Fruit fly (Drosophila melanogaster) whole organism, embryonic: Measurements from ENCODE around the gene CG12948.

Experiments used
- Aef1 ChIP-seq: fragments of 200-800 bp; sonication (Bioruptor generic); IDR thresholded peaks from 3 replicates; pipeline ENCODE4 v1.3.6; 2022; ENCODE audit warnings: missing biosample characterization, missing genetic modification characterization
- Asciz ChIP-seq: fragments of 200-800 bp; sonication (Bioruptor generic); optimal IDR thresholded peaks from 2 replicates; lab custom pipeline; 2017; ENCODE audit warnings: missing biosample characterization, mild to moderate bottlenecking, missing genetic modification characterization, missing genetic modification reagents
- Awh ChIP-seq: fragments of 200-800 bp; sonication (Bioruptor generic); IDR thresholded peaks from 2 replicates; pipeline ENCODE4, ENCODE4 v1.3.6; 2022; ENCODE audit warnings: missing biosample characterization, missing genetic modification characterization
- CG10565 ChIP-seq: fragments of 200-800 bp; sonication (Bioruptor generic); optimal IDR thresholded peaks from 3 replicates; lab custom pipeline; 2016; ENCODE audit warnings: missing biosample characterization, mild to moderate bottlenecking, missing genetic modification characterization
- CG12942 ChIP-seq: fragments of 200-800 bp; sonication (Bioruptor generic); optimal IDR thresholded peaks from 3 replicates; lab custom pipeline; 2016; ENCODE audit warnings: missing biosample characterization, missing genetic modification characterization
- CG15601 ChIP-seq: fragments of 200-800 bp; sonication (Bioruptor generic); optimal IDR thresholded peaks from 3 replicates; lab custom pipeline; 2019; ENCODE audit warnings: missing biosample characterization, mild to moderate bottlenecking, missing genetic modification characterization, moderate library complexity
- CG1602 ChIP-seq: fragments of 200-800 bp; sonication (Bioruptor generic); optimal IDR thresholded peaks from 3 replicates; lab custom pipeline; 2016; ENCODE audit warnings: missing biosample characterization, missing genetic modification characterization
- CG1792 ChIP-seq: fragments of 200-800 bp; sonication (Bioruptor generic); optimal IDR thresholded peaks from 2 replicates; lab custom pipeline; 2016; ENCODE audit warnings: missing biosample characterization, missing genetic modification characterization
- CG2129 ChIP-seq: fragments of 200-800 bp; sonication (Bioruptor generic); IDR thresholded peaks from 2 replicates; pipeline ENCODE4 v1.3.6; 2022; ENCODE audit warnings: missing biosample characterization, missing genetic modification characterization; ENCODE audit not compliant: partially characterized antibody
- CG2875 ChIP-seq: fragments of 200-800 bp; sonication (Bioruptor generic); optimal IDR thresholded peaks from 2 replicates; lab custom pipeline; 2017; ENCODE audit warnings: missing biosample characterization, mild to moderate bottlenecking, missing genetic modification characterization, missing genetic modification reagents
- CG3163 ChIP-seq: fragments of 200-800 bp; sonication (Bioruptor generic); optimal IDR thresholded peaks from 3 replicates; lab custom pipeline; 2016; ENCODE audit warnings: missing biosample characterization, missing genetic modification characterization
- CG3281 ChIP-seq: fragments of 200-800 bp; sonication (Bioruptor generic); optimal IDR thresholded peaks from 3 replicates; lab custom pipeline; 2017; ENCODE audit warnings: missing biosample characterization, mild to moderate bottlenecking, missing genetic modification characterization
- CG6175 ChIP-seq: fragments of 200-800 bp; sonication (Bioruptor generic); IDR thresholded peaks from 3 replicates; pipeline ENCODE4 v1.3.6; 2022; ENCODE audit warnings: missing biosample characterization, missing genetic modification characterization
- CG6254 ChIP-seq: fragments of 200-800 bp; sonication (Bioruptor generic); optimal IDR thresholded peaks from 3 replicates; lab custom pipeline; 2017; ENCODE audit warnings: mild to moderate bottlenecking, missing biosample characterization, missing genetic modification reagents, missing genetic modification characterization
- CG8359 ChIP-seq: fragments of 200-800 bp; sonication (Bioruptor generic); optimal IDR thresholded peaks from 2 replicates; lab custom pipeline; 2017; ENCODE audit warnings: missing biosample characterization, mild to moderate bottlenecking, missing genetic modification characterization, borderline replicate concordance
- CG9876 ChIP-seq: fragments of 200-800 bp; sonication (Bioruptor generic); optimal IDR thresholded peaks from 2 replicates; lab custom pipeline; 2016; ENCODE audit warnings: missing biosample characterization, missing genetic modification characterization
- Deaf1 ChIP-seq: fragments of 200-800 bp; optimal IDR thresholded peaks from 3 replicates; lab custom pipeline; 2019; ENCODE audit warnings: missing biosample characterization, mild to moderate bottlenecking, missing genetic modification characterization, moderate library complexity
- ERR ChIP-seq: fragments of 200-800 bp; sonication (Bioruptor generic); optimal IDR thresholded peaks from 2 replicates; lab custom pipeline; 2016; ENCODE audit warnings: missing biosample characterization, missing genetic modification characterization
- HmgZ ChIP-seq: fragments of 200-800 bp; sonication (Bioruptor generic); optimal IDR thresholded peaks from 2 replicates; lab custom pipeline; 2018; ENCODE audit warnings: missing biosample characterization, mild to moderate bottlenecking, missing genetic modification characterization
- Jarid2 ChIP-seq: fragments of 200-800 bp; sonication (Bioruptor generic); optimal IDR thresholded peaks from 3 replicates; lab custom pipeline; 2017; ENCODE audit warnings: mild to moderate bottlenecking, missing biosample characterization, missing genetic modification reagents, missing genetic modification characterization
- Kr ChIP-seq: fragments of 200-800 bp; sonication (Bioruptor generic); optimal IDR thresholded peaks from 2 replicates; lab custom pipeline; 2017; ENCODE audit warnings: missing biosample characterization, mild to moderate bottlenecking, missing genetic modification characterization
- MTF-1 ChIP-seq: fragments of 200-800 bp; sonication (Bioruptor generic); optimal IDR thresholded peaks from 2 replicates; lab custom pipeline; 2018; ENCODE audit warnings: missing biosample characterization, mild to moderate bottlenecking, missing genetic modification characterization, borderline replicate concordance
- NFAT ChIP-seq: fragments of 200-800 bp; sonication (Bioruptor generic); IDR thresholded peaks from 2 replicates; pipeline ENCODE4 v1.3.6; 2022; ENCODE audit warnings: missing biosample characterization, missing genetic modification characterization
- Pdp1 ChIP-seq, 2 experiments: fragments of 200-800 bp; sonication (Bioruptor generic); optimal IDR thresholded peaks; 3 replicates each; lab custom pipeline; 2016; ENCODE audit warnings: missing biosample characterization in 2 of 2, missing genetic modification characterization in 2 of 2, mild to moderate bottlenecking in 1 of 2, moderate library complexity in 1 of 2
- Sry-δ ChIP-seq: fragments of 200-800 bp; sonication (Bioruptor generic); optimal IDR thresholded peaks from 2 replicates; lab custom pipeline; 2016; ENCODE audit warnings: missing biosample characterization, missing genetic modification characterization
- Ssrp ChIP-seq: fragments of 200-800 bp; sonication (Bioruptor generic); optimal IDR thresholded peaks from 2 replicates; lab custom pipeline; 2018; ENCODE audit warnings: missing biosample characterization, mild to moderate bottlenecking, missing genetic modification characterization, moderate library complexity
- TFAM ChIP-seq: fragments of 200-800 bp; sonication (Bioruptor generic); optimal IDR thresholded peaks from 2 replicates; lab custom pipeline; 2017; ENCODE audit warnings: missing biosample characterization, missing genetic modification characterization, inconsistent platforms
- Xrp1 ChIP-seq: fragments of 200-800 bp; sonication (Bioruptor generic); IDR thresholded peaks from 2 replicates; pipeline ENCODE4 v1.3.6; 2022; ENCODE audit warnings: missing biosample characterization, missing genetic modification characterization
- abd-A ChIP-seq: fragments of 200-800 bp; sonication (Bioruptor generic); optimal IDR thresholded peaks from 3 replicates; lab custom pipeline; 2019; ENCODE audit warnings: missing biosample characterization, mild to moderate bottlenecking, missing genetic modification characterization, moderate library complexity
- amos ChIP-seq: fragments of 200-800 bp; sonication (Bioruptor generic); IDR thresholded peaks from 2 replicates; pipeline ENCODE4 v1.3.6; 2022; ENCODE audit warnings: missing biosample characterization, missing genetic modification characterization; ENCODE audit not compliant: partially characterized antibody
- az2 ChIP-seq: fragments of 200-800 bp; sonication (Bioruptor generic); optimal IDR thresholded peaks from 3 replicates; lab custom pipeline; 2016; ENCODE audit warnings: missing biosample characterization, missing genetic modification characterization
- bigmax ChIP-seq: fragments of 200-800 bp; sonication (Bioruptor generic); optimal IDR thresholded peaks from 2 replicates; lab custom pipeline; 2018; ENCODE audit warnings: missing biosample characterization, mild to moderate bottlenecking, missing genetic modification characterization
- bowl ChIP-seq: fragments of 200-800 bp; sonication (Bioruptor generic); IDR thresholded peaks from 2 replicates; pipeline ENCODE4 v1.3.6; 2022; ENCODE audit warnings: missing biosample characterization, missing genetic modification characterization
- dati ChIP-seq: fragments of 200-800 bp; sonication (Bioruptor generic); IDR thresholded peaks from 2 replicates; pipeline ENCODE4 v1.3.6; 2022; ENCODE audit warnings: missing biosample characterization, missing genetic modification characterization
- gt ChIP-seq: fragments of 200-800 bp; sonication (Bioruptor generic); IDR thresholded peaks from 2 replicates; pipeline ENCODE4 v1.3.6; 2022; ENCODE audit warnings: missing biosample characterization, missing genetic modification characterization
- kah ChIP-seq: fragments of 200-800 bp; sonication (Bioruptor generic); optimal IDR thresholded peaks from 2 replicates; lab custom pipeline; 2018; ENCODE audit warnings: missing biosample characterization, mild to moderate bottlenecking, missing genetic modification characterization
- klu ChIP-seq: fragments of 200-800 bp; sonication (Bioruptor generic); IDR thresholded peaks from 2 replicates; pipeline ENCODE4 v1.3.6; 2022; ENCODE audit warnings: missing biosample characterization, missing genetic modification characterization
- lola ChIP-seq, 3 experiments: fragments of >200 bp in 2 of 3; fragments of 200-800 bp in 1 of 3; sonication (Bioruptor generic) in 1 of 3; optimal IDR thresholded peaks; 2 replicates each; lab custom pipeline; 2017 to 2019; ENCODE audit warnings: missing biosample characterization in 3 of 3, missing genetic modification characterization in 3 of 3, mild to moderate bottlenecking in 1 of 3, moderate library complexity in 1 of 3
- nau ChIP-seq: fragments of 200-800 bp; sonication (Bioruptor generic); optimal IDR thresholded peaks from 3 replicates; lab custom pipeline; 2017; ENCODE audit warnings: missing biosample characterization, mild to moderate bottlenecking, missing genetic modification characterization, missing genetic modification reagents
- p53 ChIP-seq: fragments of 200-800 bp; sonication (Bioruptor generic); optimal IDR thresholded peaks from 2 replicates; lab custom pipeline; 2016; ENCODE audit warnings: missing biosample characterization, missing genetic modification characterization
- pfk ChIP-seq: fragments of 200-800 bp; sonication (Bioruptor generic); optimal IDR thresholded peaks from 2 replicates; lab custom pipeline; 2018; ENCODE audit warnings: missing biosample characterization, mild to moderate bottlenecking, missing genetic modification characterization, moderate library complexity
- phol ChIP-seq: fragments of 200-800 bp; sonication (Bioruptor generic); optimal IDR thresholded peaks from 3 replicates; lab custom pipeline; 2018; ENCODE audit warnings: missing biosample characterization, mild to moderate bottlenecking, missing genetic modification characterization, moderate library complexity
- repo ChIP-seq: fragments of 200-800 bp; sonication (Bioruptor generic); optimal IDR thresholded peaks from 2 replicates; lab custom pipeline; 2016; ENCODE audit warnings: missing biosample characterization, missing genetic modification characterization
- sens ChIP-seq: fragments of 200-800 bp; sonication (Bioruptor generic); peaks from one replicate; lab custom pipeline; 2016; ENCODE audit warnings: missing biosample characterization, missing genetic modification characterization
- stc ChIP-seq: fragments of 200-800 bp; sonication (Bioruptor generic); IDR thresholded peaks from 2 replicates; pipeline ENCODE4 v1.3.6; 2022; ENCODE audit warnings: missing biosample characterization, missing genetic modification characterization
- stwl ChIP-seq: fragments of 200-800 bp; sonication (Bioruptor generic); optimal IDR thresholded peaks from 3 replicates; lab custom pipeline; 2018; ENCODE audit warnings: missing biosample characterization, mild to moderate bottlenecking, missing genetic modification characterization, moderate library complexity
- sug ChIP-seq: fragments of 200-800 bp; optimal IDR thresholded peaks from 2 replicates; lab custom pipeline; 2019; ENCODE audit warnings: missing biosample characterization, mild to moderate bottlenecking, missing genetic modification characterization, moderate library complexity
- tna ChIP-seq: fragments of 200-800 bp; sonication (Bioruptor generic); IDR thresholded peaks from 2 replicates; pipeline ENCODE4 v1.3.6; 2022; ENCODE audit warnings: missing biosample characterization, missing genetic modification characterization; ENCODE audit not compliant: partially characterized antibody
- ttk ChIP-seq: fragments of 200-800 bp; sonication (Bioruptor generic); IDR thresholded peaks from 2 replicates; pipeline ENCODE4 v2.1.2; 2022; ENCODE audit warnings: missing biosample characterization, missing genetic modification characterization
- wek ChIP-seq: fragments of 200-800 bp; sonication (Bioruptor generic); optimal IDR thresholded peaks from 3 replicates; lab custom pipeline; 2018; ENCODE audit warnings: missing biosample characterization, mild to moderate bottlenecking, missing genetic modification characterization, moderate library complexity

The CG12948 gene

dm6 chr3R:9702567-9702966, 45.0 kb downstream of the CG12948 start (continued):
- TF ChIP-seq stwl (tag; lab: Kevin White, UChicago) (peak; percentile 24), amos (GFP tag; lab: Robert Waterston, UW) (no peak), CG1792 (GFP tag; lab: Kevin White, UChicago) (peak; percentile 71), stc (no peak), Xrp1 (GFP tag; lab: Robert Waterston, UW) (no peak), ERR (GFP tag; lab: Kevin White, UChicago) (peak; percentile 73), CG6254 (peak; percentile 85), Awh (no peak), CG8359 (GFP tag; lab: Kevin White, UChicago) (peak; percentile 62), Aef1 (GFP tag; lab: Robert Waterston, UW) (no peak), p53 (GFP tag; lab: Kevin White, UChicago) (peak; percentile 42), MTF-1 (GFP tag; lab: Kevin White, UChicago) (peak; percentile 78), bigmax (GFP tag; lab: Kevin White, UChicago) (peak; percentile 57), dati (GFP tag; lab: Robert Waterston, UW) (no peak), wek (GFP tag; lab: Kevin White, UChicago) (peak; percentile 80), CG15601 (tag; lab: Kevin White, UChicago) (peak; percentile 85), az2 (GFP tag; lab: Kevin White, UChicago) (peak; percentile 89), klu (GFP tag; lab: Robert Waterston, UW) (no peak), pfk (GFP tag; lab: Kevin White, UChicago) (no peak), sug (peak; percentile 60), CG9876 (GFP tag; lab: Kevin White, UChicago) (peak; percentile 38), CG6175 (GFP tag; lab: Robert Waterston, UW) (no peak), sens (GFP tag; lab: Kevin White, UChicago) (peak; percentile 98), abd-A (tag; lab: Kevin White, UChicago) (peak; percentile 22), phol (tag; lab: Kevin White, UChicago) (peak; percentile 88), NFAT (no peak), ttk (GFP tag; lab: Robert Waterston, UW) (no peak), Asciz (GFP tag; lab: Kevin White, UChicago) (peak; percentile 89), lola (GFP tag; optimal IDR thresholded peaks at IDR 0.05; lab: Kevin White, UChicago) (peak in 1 of 3 experiments; percentile 77), CG1602 (GFP tag; lab: Kevin White, UChicago) (peak; percentile 78), Kr (no peak), CG2129 (GFP tag; lab: Robert Waterston, UW) (no peak), Jarid2 (GFP tag; lab: Kevin White, UChicago) (peak; percentile 76), CG10565 (GFP tag; lab: Kevin White, UChicago) (peak; percentile 55), Deaf1 (tag; lab: Kevin White, UChicago) (peak; percentile 67), CG12942 (GFP tag; lab: Kevin White, UChicago) (peak; percentile 76), gt (GFP tag; lab: Robert Waterston, UW) (no peak), nau (GFP tag; lab: Kevin White, UChicago) (peak; percentile 90), HmgZ (tag; lab: Kevin White, UChicago) (peak; percentile 86), CG3163 (GFP tag; lab: Kevin White, UChicago) (peak; percentile 31), bowl (GFP tag; lab: Robert Waterston, UW) (no peak), repo (GFP tag; lab: Kevin White, UChicago) (peak; percentile 55), kah (GFP tag; lab: Kevin White, UChicago) (peak; percentile 58), TFAM (GFP tag; lab: Kevin White, UChicago) (peak; percentile 37), CG2875 (GFP tag; lab: Kevin White, UChicago) (peak; percentile 86), Sry-δ (GFP tag; lab: Kevin White, UChicago) (peak; percentile 52), Pdp1 (GFP tag; optimal IDR thresholded peaks at IDR 0.05; lab: Kevin White, UChicago) (peak; percentile 83 to 84), tna (GFP tag; lab: Robert Waterston, UW) (no peak), CG3281 (GFP tag; lab: Kevin White, UChicago) (peak; percentile 90), Ssrp (tag; lab: Kevin White, UChicago) (peak; percentile 86)
